Worm (Caenorhabditis elegans): Measurements from ENCODE around the gene cfim-2.

Gene cfim-2

ce11 chrIV:8892558-8892957 lies 33.6 kb upstream of the cfim-2 start, which contains the start of gene C27B7.2:
Gene C27B7.2 (plus strand): TSS chrIV:8892858.
- no peak for TF ChIP-seq alr-1 (tag; optimal IDR thresholded peaks at IDR 0.05)
- TF ChIP-seq unc-55 (GFP tag; optimal IDR thresholded peaks at IDR 0.05), result no peak
- TF ChIP-seq ztf-4 (tag; optimal IDR thresholded peaks at IDR 0.05), result no peak
- TF ChIP-seq ceh-16 (tag; optimal IDR thresholded peaks at IDR 0.05), result no peak
- TF ChIP-seq nhr-129 (tag; optimal IDR thresholded peaks at IDR 0.05), result no peak

ce11 chrIV:8893746-8894145 lies 32.4 kb upstream of the cfim-2 start, which contains the start of gene rad-54.L2:
Gene rad-54.L2 (plus strand): TSS chrIV:8894077.
- peak; percentile 61 for TF ChIP-seq nhr-25 (tag; optimal IDR thresholded peaks at IDR 0.05)
- TF ChIP-seq lin-13 (GFP tag; optimal IDR thresholded peaks at IDR 0.05), result peak; percentile 37
- peak; percentile 52 for TF ChIP-seq snpc-4 (tag; optimal IDR thresholded peaks at IDR 0.05)
- peak; percentile 29 for TF ChIP-seq F13H6.1 (tag; optimal IDR thresholded peaks at IDR 0.05)
- TF ChIP-seq sma-3 (GFP tag; optimal IDR thresholded peaks at IDR 0.05), result peak; percentile 36
- TF ChIP-seq nhr-10 (tag; optimal IDR thresholded peaks at IDR 0.05), result peak; percentile 39
- TF ChIP-seq unc-62 (GFP tag; optimal IDR thresholded peaks at IDR 0.05), result no peak
- TF ChIP-seq elt-1 (tag; optimal IDR thresholded peaks at IDR 0.05), result no peak
- peak; percentile 63 for TF ChIP-seq fos-1 (tag; optimal IDR thresholded peaks at IDR 0.05)
- no peak for TF ChIP-seq nhr-12 (tag; optimal IDR thresholded peaks at IDR 0.05)
- peak; percentile 80 for TF ChIP-seq crh-2 (tag; optimal IDR thresholded peaks at IDR 0.05)
- TF ChIP-seq C34F6.9 (tag; optimal IDR thresholded peaks at IDR 0.05), result peak; percentile 96
- no peak for TF ChIP-seq ZK546.5 (tag; optimal IDR thresholded peaks at IDR 0.05)
- TF ChIP-seq lsy-2 (tag; optimal IDR thresholded peaks at IDR 0.05), result peak; percentile 30 to 72
- peak; percentile 86 for TF ChIP-seq unc-55 (GFP tag; optimal IDR thresholded peaks at IDR 0.05)
- TF ChIP-seq gmeb-1 (tag; optimal IDR thresholded peaks at IDR 0.05), result peak; percentile 46
- peak; percentile 64 for TF ChIP-seq nhr-129 (tag; optimal IDR thresholded peaks at IDR 0.05)

DNA sequence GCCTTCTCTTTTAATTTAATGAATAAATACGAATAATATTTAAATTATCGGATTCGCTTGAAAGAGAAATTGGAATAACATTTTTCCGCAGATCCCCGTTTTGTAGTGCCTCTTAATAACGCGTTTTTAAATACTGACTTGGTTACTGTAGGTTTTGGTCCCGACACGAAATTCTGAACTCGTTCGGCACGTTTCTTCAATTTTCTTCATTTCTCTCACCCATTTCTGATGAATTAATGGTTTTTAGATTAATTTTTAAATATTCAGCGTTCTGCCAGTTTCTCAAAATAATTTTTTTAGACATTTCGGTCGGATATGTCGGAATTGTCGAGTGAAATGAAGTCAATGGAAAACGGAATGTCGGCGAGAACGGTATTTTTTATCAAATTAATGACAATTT lies 24.8 kb upstream of the cfim-2 start, which contains the start of gene C27B7.5:
Gene C27B7.5, plus strand, starts transcription at position 301 of the 400 bp plus-strand sequence.
- TF ChIP-seq unc-39 (tag; optimal IDR thresholded peaks at IDR 0.05) (no peak), Y55F3AM.14 (GFP tag; optimal IDR thresholded peaks at IDR 0.05) (no peak)

- TF ChIP-seq gmeb-1 (tag; optimal IDR thresholded peaks at IDR 0.05) (no peak), crh-2 (tag; optimal IDR thresholded peaks at IDR 0.05) (no peak), skn-1 (tag; optimal IDR thresholded peaks at IDR 0.05) (no peak), ceh-16 (tag; optimal IDR thresholded peaks at IDR 0.05) (no peak), peb-1 (tag; optimal IDR thresholded peaks at IDR 0.05) (no peak), ztf-11 (tag; optimal IDR thresholded peaks at IDR 0.05) (no peak), R02D3.7 (tag; optimal IDR thresholded peaks at IDR 0.05) (no peak), ceh-82 (tag; optimal IDR thresholded peaks at IDR 0.05) (no peak), fos-1 (tag; optimal IDR thresholded peaks at IDR 0.05) (no peak), mab-5 (tag; optimal IDR thresholded peaks at IDR 0.05) (no peak), Y55F3AM.14 (GFP tag; optimal IDR thresholded peaks at IDR 0.05) (no peak), lsy-2 (tag; optimal IDR thresholded peaks at IDR 0.05) (no peak), ama-1 (optimal IDR thresholded peaks at IDR 0.05) (no peak), C34F6.9 (tag; optimal IDR thresholded peaks at IDR 0.05) (no peak), sma-3 (GFP tag; optimal IDR thresholded peaks at IDR 0.05) (no peak), alr-1 (tag; optimal IDR thresholded peaks at IDR 0.05) (no peak), lin-13 (GFP tag; optimal IDR thresholded peaks at IDR 0.05) (no peak)
Observed at ce11 chrIV:8906164-8906563, 20.0 kb upstream of the cfim-2 start, which contains the start of gene C27B7.6. Gene C27B7.6 (minus strand): TSS chrIV:8906345.

DNA sequence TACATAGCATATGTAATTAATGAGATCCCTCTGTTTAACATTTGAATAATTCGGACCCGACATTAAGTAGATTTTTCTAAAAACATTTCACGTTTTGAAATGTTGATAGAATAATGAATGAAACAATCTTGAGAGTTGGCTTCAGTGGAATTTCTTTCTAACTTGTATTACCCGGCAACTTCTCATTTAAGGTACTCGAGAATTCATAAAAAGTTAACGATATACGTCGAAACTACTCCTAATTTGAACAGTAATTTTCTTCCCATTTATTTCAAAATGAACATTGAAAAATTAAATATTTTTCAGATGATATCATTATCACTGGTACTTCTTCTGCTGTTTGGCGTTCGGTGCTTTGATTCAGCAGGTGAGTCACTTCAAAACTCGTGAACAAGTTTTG lies 19.4 kb upstream of the cfim-2 start, which contains the start of gene C27B7.7:
Gene C27B7.7, plus strand, starts transcription at position 301 of the 400 bp plus-strand sequence.
- TF ChIP-seq C34F6.9 (tag; optimal IDR thresholded peaks at IDR 0.05) (no peak), sma-9 (GFP tag; optimal IDR thresholded peaks at IDR 0.05) (no peak), sma-9 (tag; optimal IDR thresholded peaks at IDR 0.05) (no peak), mdl-1 (tag; optimal IDR thresholded peaks at IDR 0.05) (no peak), snpc-4 (tag; optimal IDR thresholded peaks at IDR 0.05) (no peak), blmp-1 (tag; optimal IDR thresholded peaks at IDR 0.05; ENCODE audit: insufficient read depth) (no peak), lsy-2 (tag; optimal IDR thresholded peaks at IDR 0.05) (no peak), lin-11 (tag; optimal IDR thresholded peaks at IDR 0.05) (no peak), elt-1 (tag; optimal IDR thresholded peaks at IDR 0.05) (no peak)

All from whole organism, L2 larva.